Fruit fly (Drosophila melanogaster) whole organism, pupa: ENCODE data around the gene Spn28F.

Experiments used
- CG12605 ChIP-seq: fragments of 200-800 bp; sonication (Bioruptor generic); IDR thresholded peaks from 2 replicates; pipeline ENCODE4 v1.3.6; 2022; ENCODE audit warnings: missing biosample characterization, missing genetic modification characterization
- CG13204 ChIP-seq: fragments of 200-800 bp; sonication (Bioruptor generic); optimal IDR thresholded peaks from 2 replicates; lab custom pipeline; 2018; ENCODE audit warnings: missing biosample characterization, mild to moderate bottlenecking, missing genetic modification characterization, moderate library complexity
- CG17806 ChIP-seq: fragments of 200-800 bp; sonication (Bioruptor generic); optimal IDR thresholded peaks from 2 replicates; lab custom pipeline; 2018; ENCODE audit warnings: missing biosample characterization, mild to moderate bottlenecking, missing genetic modification characterization, moderate library complexity
- CG32121 ChIP-seq: fragments of 200-800 bp; sonication (Bioruptor generic); IDR thresholded peaks from 2 replicates; pipeline ENCODE4 v1.3.6; 2022; ENCODE audit warnings: missing biosample characterization, missing genetic modification characterization
- CG9948 ChIP-seq: fragments of 200-800 bp; sonication (Bioruptor generic); optimal IDR thresholded peaks from 2 replicates; lab custom pipeline; 2018; ENCODE audit warnings: missing biosample characterization, mild to moderate bottlenecking, missing genetic modification characterization, moderate library complexity
- D1 ChIP-seq: fragments of 200-800 bp; sonication (Bioruptor generic); optimal IDR thresholded peaks from 2 replicates; lab custom pipeline; 2018; ENCODE audit warnings: missing biosample characterization, mild to moderate bottlenecking, missing genetic modification characterization, moderate library complexity
- EcR ChIP-seq: fragments of 200-800 bp; sonication (Bioruptor generic); optimal IDR thresholded peaks from 3 replicates; lab custom pipeline; 2019; ENCODE audit warnings: missing biosample characterization, missing genetic modification characterization, mild to moderate bottlenecking, moderate library complexity, missing genetic modification reagents
- Pif1A ChIP-seq: fragments of 200-800 bp; sonication (Bioruptor generic); optimal IDR thresholded peaks from 3 replicates; lab custom pipeline; 2016; ENCODE audit warnings: missing biosample characterization, missing genetic modification characterization
- Pif1B ChIP-seq: fragments of 200-800 bp; sonication (Bioruptor generic); optimal IDR thresholded peaks from 3 replicates; lab custom pipeline; 2016; ENCODE audit warnings: missing biosample characterization, missing genetic modification characterization
- Snoo ChIP-seq: fragments of 200-800 bp; sonication (Bioruptor generic); optimal IDR thresholded peaks from 3 replicates; lab custom pipeline; 2017; ENCODE audit warnings: missing biosample characterization, mild to moderate bottlenecking, missing genetic modification characterization, inconsistent platforms
- fd96Ca ChIP-seq: fragments of 200-800 bp; sonication (Bioruptor generic); IDR thresholded peaks from 3 replicates; pipeline ENCODE4 v1.3.6; 2022; ENCODE audit warnings: missing biosample characterization, missing genetic modification characterization
- gl ChIP-seq: fragments of 200-800 bp; sonication (Bioruptor generic); optimal IDR thresholded peaks from 2 replicates; lab custom pipeline; 2018; ENCODE audit warnings: missing biosample characterization, mild to moderate bottlenecking, missing genetic modification characterization
- rn ChIP-seq: fragments of 200-800 bp; sonication (Bioruptor generic); IDR thresholded peaks from 2 replicates; pipeline ENCODE4 v1.3.6; 2022; ENCODE audit warnings: missing biosample characterization, missing genetic modification characterization

- TF ChIP-seq CG12605 (GFP tag; lab: Robert Waterston, UW) (peak; percentile 29), Snoo (tag; lab: Kevin White, UChicago) (no peak), rn (GFP tag; lab: Robert Waterston, UW) (no peak), CG32121 (GFP tag; lab: Robert Waterston, UW) (peak; percentile 71), CG17806 (tag; lab: Kevin White, UChicago) (peak; percentile 29), CG13204 (GFP tag; lab: Kevin White, UChicago) (no peak), EcR (GFP tag; lab: Kevin White, UChicago) (no peak), gl (tag; lab: Kevin White, UChicago) (no peak), Pif1B (GFP tag; lab: Kevin White, UChicago) (no peak), fd96Ca (GFP tag; lab: Robert Waterston, UW) (peak; percentile 85), D1 (tag; lab: Kevin White, UChicago) (no peak), CG9948 (tag; lab: Kevin White, UChicago) (no peak), Pif1A (GFP tag; lab: Kevin White, UChicago) (no peak)
Observed at dm6 chr2L:8229134-8229533, 12.5 kb downstream of the Spn28F start.
